Worm (Caenorhabditis elegans) whole organism, L4/young adult: ENCODE results near the gene F13H10.3.

ENCODE experiments used
- W03F9.2 ChIP-seq: fragments of 150-350 bp; optimal IDR thresholded peaks from 2 replicates; lab custom pipeline; 2014; ENCODE audit warnings: missing biosample characterization, missing genetic modification characterization
- dao-5 ChIP-seq: sonication (generic microtip); optimal IDR thresholded peaks from 2 replicates; lab custom pipeline; 2016; ENCODE audit warnings: missing genotype, missing genetic modification characterization, moderate library complexity, missing compliant biosample characterization
- him-1 ChIP-seq: sonication (generic microtip); optimal IDR thresholded peaks from 2 replicates; lab custom pipeline; 2016; ENCODE audit warnings: missing genotype, missing genetic modification reagents, missing genetic modification characterization, missing compliant biosample characterization

ce11 chrIV:10990699-10991098 lies 25.1 kb downstream of the F13H10.3 start, which contains the start of gene F13H10.5:
- no peak for TF ChIP-seq him-1
- no peak for TF ChIP-seq W03F9.2
- no peak for TF ChIP-seq dao-5 (tag; lab: Kevin White, UChicago)
